Worm (Caenorhabditis elegans): Measurements from ENCODE around the gene srx-130.

The srx-130 gene

ce11 chrV:13843147-13843546 is at the start of gene srx-130:
Gene srx-130 (plus strand): TSS chrV:13843447.
- no peak for TF ChIP-seq ama-1 (optimal IDR thresholded peaks at IDR 0.05)
- no peak for TF ChIP-seq ama-1 (GFP tag; optimal IDR thresholded peaks at IDR 0.05)
- TF ChIP-seq D2030.7 (GFP tag; IDR thresholded peaks at IDR 0.05): no peak
- no peak for TF ChIP-seq B0261.1 (tag; optimal IDR thresholded peaks at IDR 0.05)

ce11 chrV:13794046-13794445 is 49.2 kb upstream of the srx-130 start:
- TF ChIP-seq snpc-3.4 (tag; optimal IDR thresholded peaks at IDR 0.05): no peak
- TF ChIP-seq dox-1 (GFP tag; IDR thresholded peaks at IDR 0.05): 0 out of 2 replicates have a peak, but pooled peaks have one; percentile 38
- peak; percentile 72 for TF ChIP-seq zfh-2 (GFP tag; conservative IDR thresholded peaks at IDR 0.05)

- TF ChIP-seq ztf-26 (tag; optimal IDR thresholded peaks at IDR 0.05) (peak; percentile 23), B0336.3 (GFP tag; IDR thresholded peaks at IDR 0.05) (peak; percentile 58), dox-1 (GFP tag; IDR thresholded peaks at IDR 0.05) (peak; percentile 31; the same call in 1 of the 2 replicates), madf-3 (GFP tag; IDR thresholded peaks at IDR 0.05) (no peak), pbrm-1 (GFP tag; IDR thresholded peaks at IDR 0.05) (0 out of 2 replicates have a peak, but pooled peaks have one; percentile 8), C06A6.2 (GFP tag; conservative IDR thresholded peaks at IDR 0.05) (0 out of 2 replicates have a peak, but pooled peaks have one; percentile 9), K11D2.4 (GFP tag; IDR thresholded peaks at IDR 0.05) (0 out of 2 replicates have a peak, but pooled peaks have one; percentile 15), madf-6 (GFP tag; IDR thresholded peaks at IDR 0.05) (0 out of 2 replicates have a peak, but pooled peaks have one; percentile 3), chd-7 (tag; optimal IDR thresholded peaks at IDR 0.05) (peak; percentile 31), cebp-1 (GFP tag; IDR thresholded peaks at IDR 0.05) (no peak), cebp-1 (tag; optimal IDR thresholded peaks at IDR 0.05) (peak; percentile 51), ceh-40 (GFP tag; IDR thresholded peaks at IDR 0.05) (no peak), zim-3 (tag; optimal IDR thresholded peaks at IDR 0.05) (no peak), K12H6.12 (tag; optimal IDR thresholded peaks at IDR 0.05) (no peak), nfyb-1 (GFP tag; IDR thresholded peaks at IDR 0.05) (peak; percentile 60; the same call in 1 of the 2 replicates), ekl-4 (GFP tag; IDR thresholded peaks at IDR 0.05) (0 out of 2 replicates have a peak, but pooled peaks have one; percentile 29), dpff-1 (tag; optimal IDR thresholded peaks at IDR 0.05) (peak; percentile 24), die-1 (tag; optimal IDR thresholded peaks at IDR 0.05) (no peak)
Measured at ce11 chrV:13796246-13796776, 46.9 kb upstream of the srx-130 start, which contains the start of gene twk-32. Gene twk-32 (plus strand): TSS chrV:13796641.

- TF ChIP-seq B0261.1 (tag; optimal IDR thresholded peaks at IDR 0.05) (no peak), die-1 (tag; optimal IDR thresholded peaks at IDR 0.05) (no peak), ceh-79 (tag; optimal IDR thresholded peaks at IDR 0.05) (no peak), efl-1 (GFP tag; optimal IDR thresholded peaks at IDR 0.05) (no peak), snpc-1.1 (tag; optimal IDR thresholded peaks at IDR 0.05; ENCODE audit: insufficient read depth) (no peak), cebp-1 (GFP tag; IDR thresholded peaks at IDR 0.05) (no peak), cebp-1 (tag; optimal IDR thresholded peaks at IDR 0.05) (no peak)
Measured at ce11 chrV:13799190-13799589, 44.1 kb upstream of the srx-130 start.

- TF ChIP-seq nhr-90 (tag; optimal IDR thresholded peaks at IDR 0.05) (no peak), F55B11.4 (tag; optimal IDR thresholded peaks at IDR 0.05; ENCODE audit: borderline replicate concordance, insufficient read depth) (no peak), mxl-1 (tag; optimal IDR thresholded peaks at IDR 0.05) (no peak), cebp-1 (GFP tag; IDR thresholded peaks at IDR 0.05) (peak; percentile 84), cebp-1 (tag; optimal IDR thresholded peaks at IDR 0.05) (peak; percentile 91), hlh-26 (GFP tag; conservative IDR thresholded peaks at IDR 0.05) (no peak), zfh-2 (GFP tag; conservative IDR thresholded peaks at IDR 0.05) (peak; percentile 83), ceh-91 (GFP tag; IDR thresholded peaks at IDR 0.05) (no peak), egrh-3 (GFP tag; IDR thresholded peaks at IDR 0.05) (peak; percentile 46; the same call in 1 of the 2 replicates), dox-1 (GFP tag; IDR thresholded peaks at IDR 0.05) (no peak), K12H6.12 (tag; optimal IDR thresholded peaks at IDR 0.05) (no peak), ama-1 (optimal IDR thresholded peaks at IDR 0.05) (no peak), ama-1 (GFP tag; optimal IDR thresholded peaks at IDR 0.05) (no peak), attf-5 (GFP tag; optimal IDR thresholded peaks at IDR 0.05) (peak; percentile 11)
Measured at ce11 chrV:13803902-13804301, 39.3 kb upstream of the srx-130 start, which contains the start of gene swan-2. Gene swan-2 (minus strand): TSS chrV:13804281.
